Fruit fly (Drosophila melanogaster) whole organism, embryonic: ENCODE measurements around the gene CG34331.

ENCODE experiments used
- Atf-2 ChIP-seq: fragments of 200-800 bp; sonication (Bioruptor generic); optimal IDR thresholded peaks from 2 replicates; lab custom pipeline; 2016; ENCODE audit warnings: missing biosample characterization, missing genetic modification characterization
- BtbVII ChIP-seq: fragments of 200-800 bp; sonication (Bioruptor generic); optimal IDR thresholded peaks from 3 replicates; lab custom pipeline; 2017; ENCODE audit warnings: missing biosample characterization, mild to moderate bottlenecking, missing genetic modification characterization
- CG10565 ChIP-seq: fragments of 200-800 bp; sonication (Bioruptor generic); optimal IDR thresholded peaks from 3 replicates; lab custom pipeline; 2016; ENCODE audit warnings: missing biosample characterization, mild to moderate bottlenecking, missing genetic modification characterization
- CG11456 ChIP-seq: fragments of 200-800 bp; sonication (Bioruptor generic); IDR thresholded peaks from 3 replicates; pipeline ENCODE4 v1.3.6; 2022; ENCODE audit warnings: missing biosample characterization, missing genetic modification characterization
- CG1233 ChIP-seq: fragments of 200-800 bp; sonication (Bioruptor generic); optimal IDR thresholded peaks from 4 replicates; lab custom pipeline; 2018; ENCODE audit warnings: missing biosample characterization, mild to moderate bottlenecking, missing genetic modification characterization
- CG14667 ChIP-seq: fragments of 200-800 bp; sonication (Bioruptor generic); IDR thresholded peaks from 2 replicates; pipeline ENCODE4 v1.3.6; 2022; ENCODE audit warnings: missing biosample characterization, missing genetic modification characterization
- CG15479 ChIP-seq: fragments of 200-800 bp; sonication (Bioruptor generic); optimal IDR thresholded peaks from 3 replicates; lab custom pipeline; 2019; ENCODE audit warnings: missing biosample characterization, mild to moderate bottlenecking, missing genetic modification characterization, moderate library complexity
- CG15696 ChIP-seq: fragments of 200-800 bp; sonication (Bioruptor generic); optimal IDR thresholded peaks from 2 replicates; lab custom pipeline; 2019; ENCODE audit warnings: missing biosample characterization, mild to moderate bottlenecking, missing genetic modification characterization, moderate library complexity
- CG16779 ChIP-seq: fragments of 200-800 bp; sonication (Bioruptor generic); IDR thresholded peaks from 2 replicates; pipeline ENCODE4 v1.3.6; 2022; ENCODE audit warnings: missing biosample characterization, missing genetic modification characterization
- CG17186 ChIP-seq: fragments of 200-800 bp; sonication (Bioruptor generic); optimal IDR thresholded peaks from 3 replicates; lab custom pipeline; 2017; ENCODE audit warnings: missing biosample characterization, missing genetic modification reagents, missing genetic modification characterization
- CG17359 ChIP-seq: fragments of 200-800 bp; sonication (Bioruptor generic); optimal IDR thresholded peaks from 3 replicates; lab custom pipeline; 2018; ENCODE audit warnings: missing biosample characterization, mild to moderate bottlenecking, missing genetic modification characterization, moderate library complexity
- CG18011 ChIP-seq: fragments of 200-800 bp; sonication (Bioruptor generic); optimal IDR thresholded peaks from 2 replicates; lab custom pipeline; 2017; ENCODE audit warnings: missing biosample characterization, missing genetic modification characterization, mild to moderate bottlenecking, moderate library complexity, missing genotype
- CG18476 ChIP-seq: fragments of 200-800 bp; sonication (Bioruptor generic); optimal IDR thresholded peaks from 2 replicates; lab custom pipeline; 2016; ENCODE audit warnings: missing biosample characterization, mild to moderate bottlenecking, missing genetic modification characterization
- CG2889 ChIP-seq: fragments of 200-800 bp; sonication (Bioruptor generic); IDR thresholded peaks from 3 replicates; pipeline ENCODE4 v1.3.6; 2022; ENCODE audit warnings: missing biosample characterization, missing genetic modification characterization
- CG30020 ChIP-seq: fragments of 200-800 bp; optimal IDR thresholded peaks from 2 replicates; lab custom pipeline; 2019; ENCODE audit warnings: missing biosample characterization, mild to moderate bottlenecking, missing genetic modification characterization, moderate library complexity
- CG32767 ChIP-seq: fragments of 200-800 bp; sonication (Bioruptor generic); IDR thresholded peaks from 2 replicates; pipeline ENCODE4 v1.3.6; 2022; ENCODE audit warnings: missing biosample characterization, missing genetic modification characterization
- CG42726 ChIP-seq: fragments of 200-800 bp; sonication (Bioruptor generic); IDR thresholded peaks from 2 replicates; pipeline ENCODE4 v1.3.6; 2022; ENCODE audit warnings: missing biosample characterization, missing genetic modification characterization; ENCODE audit not compliant: partially characterized antibody
- CG7357 ChIP-seq: fragments of 200-800 bp; sonication (Bioruptor generic); IDR thresholded peaks from 3 replicates; pipeline ENCODE4 v1.3.6; 2022; ENCODE audit warnings: missing biosample characterization, missing genetic modification characterization
- CG7556 ChIP-seq: fragments of 200-800 bp; sonication (Bioruptor generic); optimal IDR thresholded peaks from 2 replicates; lab custom pipeline; 2017; ENCODE audit warnings: missing biosample characterization, mild to moderate bottlenecking, missing genetic modification characterization
- CG9437 ChIP-seq: fragments of 200-800 bp; sonication (Bioruptor generic); optimal IDR thresholded peaks from 2 replicates; lab custom pipeline; 2018; ENCODE audit warnings: missing biosample characterization, mild to moderate bottlenecking, missing genetic modification characterization
- CoRest ChIP-seq: fragments of 200-800 bp; sonication (Bioruptor generic); optimal IDR thresholded peaks from 3 replicates; lab custom pipeline; 2018; ENCODE audit warnings: missing biosample characterization, mild to moderate bottlenecking, missing genetic modification characterization, moderate library complexity
- Dad ChIP-seq: fragments of 200-800 bp; sonication (Bioruptor generic); optimal IDR thresholded peaks from 3 replicates; lab custom pipeline; 2016; ENCODE audit warnings: missing biosample characterization, missing genetic modification characterization
- Drgx ChIP-seq: fragments of 200-800 bp; sonication (Bioruptor generic); IDR thresholded peaks from 2 replicates; pipeline ENCODE4 v1.3.6; 2022; ENCODE audit warnings: missing biosample characterization, missing genetic modification characterization
- H2.0 ChIP-seq: fragments of 200-800 bp; sonication (Bioruptor generic); IDR thresholded peaks from 2 replicates; pipeline ENCODE4 v1.3.6; 2022; ENCODE audit warnings: missing biosample characterization, missing genetic modification characterization
- HHEX ChIP-seq: fragments of 200-800 bp; sonication (Bioruptor generic); optimal IDR thresholded peaks from 3 replicates; lab custom pipeline; 2017; ENCODE audit warnings: missing biosample characterization, mild to moderate bottlenecking, missing genetic modification characterization, missing genetic modification reagents
- HLH54F ChIP-seq: fragments of 200-800 bp; sonication (Bioruptor generic); optimal IDR thresholded peaks from 3 replicates; lab custom pipeline; 2016; ENCODE audit warnings: missing biosample characterization, missing genetic modification characterization
- Nf-YB ChIP-seq: fragments of 200-800 bp; sonication (Bioruptor generic); optimal IDR thresholded peaks from 3 replicates; lab custom pipeline; 2019; ENCODE audit warnings: missing biosample characterization, mild to moderate bottlenecking, missing genetic modification characterization, moderate library complexity
- Scr ChIP-seq: fragments of 200-800 bp; sonication (Bioruptor generic); IDR thresholded peaks from 2 replicates; pipeline ENCODE4 v1.3.6; 2022; ENCODE audit warnings: missing biosample characterization, missing genetic modification characterization; ENCODE audit not compliant: partially characterized antibody
- Spps ChIP-seq: fragments of 200-800 bp; sonication (Bioruptor generic); optimal IDR thresholded peaks from 2 replicates; lab custom pipeline; 2018; ENCODE audit warnings: missing biosample characterization, mild to moderate bottlenecking, missing genetic modification characterization
- Vsx1 ChIP-seq: fragments of 200-800 bp; sonication (Bioruptor generic); optimal IDR thresholded peaks from 2 replicates; lab custom pipeline; 2017; ENCODE audit warnings: missing biosample characterization, mild to moderate bottlenecking, missing genetic modification characterization, missing genetic modification reagents
- cato ChIP-seq: fragments of 200-800 bp; sonication (Bioruptor generic); optimal IDR thresholded peaks from 2 replicates; lab custom pipeline; 2016; ENCODE audit warnings: missing biosample characterization, missing genetic modification characterization, borderline replicate concordance
- dpn ChIP-seq, 2 experiments: fragments of 200-800 bp; sonication (Bioruptor generic); optimal IDR thresholded peaks; 3 replicates each; lab custom pipeline; 2016; ENCODE audit warnings: missing biosample characterization in 2 of 2, missing genetic modification characterization in 2 of 2
- fu2 ChIP-seq: fragments of 200-800 bp; sonication (Bioruptor generic); optimal IDR thresholded peaks from 2 replicates; lab custom pipeline; 2016; ENCODE audit warnings: missing biosample characterization, missing genetic modification characterization
- her ChIP-seq: fragments of 200-800 bp; sonication (Bioruptor generic); optimal IDR thresholded peaks from 2 replicates; lab custom pipeline; 2016; ENCODE audit warnings: missing biosample characterization, missing genetic modification characterization
- kay ChIP-seq: fragments of 200-800 bp; sonication (Bioruptor generic); optimal IDR thresholded peaks from 2 replicates; lab custom pipeline; 2016; ENCODE audit warnings: missing biosample characterization, missing genetic modification characterization
- lola ChIP-seq, 3 experiments: fragments of >200 bp in 2 of 3; fragments of 200-800 bp in 1 of 3; sonication (Bioruptor generic) in 1 of 3; optimal IDR thresholded peaks; 2 replicates each; lab custom pipeline; 2017 to 2019; ENCODE audit warnings: missing biosample characterization in 3 of 3, missing genetic modification characterization in 3 of 3, mild to moderate bottlenecking in 1 of 3, moderate library complexity in 1 of 3
- nau ChIP-seq: fragments of 200-800 bp; sonication (Bioruptor generic); optimal IDR thresholded peaks from 3 replicates; lab custom pipeline; 2017; ENCODE audit warnings: missing biosample characterization, mild to moderate bottlenecking, missing genetic modification characterization, missing genetic modification reagents
- nerfin-2 ChIP-seq: fragments of 200-800 bp; sonication (Bioruptor generic); IDR thresholded peaks from 2 replicates; pipeline ENCODE4 v1.3.6; 2022; ENCODE audit warnings: missing biosample characterization, missing genetic modification characterization; ENCODE audit not compliant: partially characterized antibody
- peb ChIP-seq: fragments of 200-800 bp; sonication (Bioruptor generic); IDR thresholded peaks from 2 replicates; pipeline ENCODE4 v1.3.6; 2022; ENCODE audit warnings: missing biosample characterization, missing genetic modification characterization
- phol ChIP-seq: fragments of 200-800 bp; sonication (Bioruptor generic); optimal IDR thresholded peaks from 3 replicates; lab custom pipeline; 2018; ENCODE audit warnings: missing biosample characterization, mild to moderate bottlenecking, missing genetic modification characterization, moderate library complexity
- pita ChIP-seq: fragments of 200-800 bp; sonication (Bioruptor generic); optimal IDR thresholded peaks from 2 replicates; lab custom pipeline; 2017; ENCODE audit warnings: missing biosample characterization, mild to moderate bottlenecking, missing genetic modification characterization
- pros ChIP-seq: fragments of 200-800 bp; sonication (Bioruptor generic); optimal IDR thresholded peaks from 3 replicates; lab custom pipeline; 2019; ENCODE audit warnings: missing biosample characterization, mild to moderate bottlenecking, missing genetic modification characterization, moderate library complexity
- ranshi ChIP-seq: fragments of 200-800 bp; sonication (Bioruptor generic); IDR thresholded peaks from 2 replicates; pipeline ENCODE4 v1.3.6; 2022; ENCODE audit warnings: missing biosample characterization, missing genetic modification characterization
- scrt ChIP-seq: fragments of 200-800 bp; sonication (Bioruptor generic); optimal IDR thresholded peaks from 2 replicates; lab custom pipeline; 2018; ENCODE audit warnings: missing biosample characterization, mild to moderate bottlenecking, missing genetic modification characterization, moderate library complexity
- sim ChIP-seq: fragments of 200-800 bp; sonication (Bioruptor generic); IDR thresholded peaks from 2 replicates; pipeline ENCODE4 v1.3.6; 2022; ENCODE audit warnings: missing biosample characterization, missing genetic modification characterization
- trh ChIP-seq: fragments of 200-800 bp; sonication (Bioruptor generic); optimal IDR thresholded peaks from 2 replicates; lab custom pipeline; 2016; ENCODE audit warnings: missing biosample characterization, missing genetic modification characterization
- vfl ChIP-seq: fragments of 200-800 bp; sonication (Bioruptor generic); optimal IDR thresholded peaks from 2 replicates; lab custom pipeline; 2016; ENCODE audit warnings: missing biosample characterization, missing genetic modification characterization
- vnd ChIP-seq: fragments of 200-800 bp; sonication (Bioruptor generic); IDR thresholded peaks from 3 replicates; pipeline ENCODE4 v1.3.6; 2022; ENCODE audit warnings: missing biosample characterization, missing genetic modification characterization; ENCODE audit not compliant: partially characterized antibody
- yki ChIP-seq: fragments of >200 bp; optimal IDR thresholded peaks from 3 replicates; lab custom pipeline; 2018
- zf30C ChIP-seq: fragments of 200-800 bp; sonication (Bioruptor generic); optimal IDR thresholded peaks from 3 replicates; lab custom pipeline; 2018; ENCODE audit warnings: missing biosample characterization, mild to moderate bottlenecking, missing genetic modification characterization

The CG34331 gene

dm6 chrX:20173464-20173995, 51.3 kb downstream of the CG34331 start, which contains the start of gene AnxB10 (continued):
- TF ChIP-seq BtbVII (GFP tag; lab: Kevin White, UChicago) = peak; percentile 46
- TF ChIP-seq phol (tag; lab: Kevin White, UChicago) = peak; percentile 75
- TF ChIP-seq her = no peak
- TF ChIP-seq CG17186 (GFP tag; lab: Kevin White, UChicago) = no peak
- TF ChIP-seq scrt (GFP tag; lab: Kevin White, UChicago) = peak; percentile 41
- TF ChIP-seq trh = no peak
- TF ChIP-seq ranshi (GFP tag; lab: Robert Waterston, UW) = peak; percentile 34; the same call in 1 of the 2 replicates
- TF ChIP-seq Atf-2 = peak; percentile 5
- peak; percentile 57 for TF ChIP-seq CG17359 (tag; lab: Kevin White, UChicago)
- TF ChIP-seq Dad = peak; percentile 12
- TF ChIP-seq sim (GFP tag; lab: Robert Waterston, UW) = no peak; the same call in 1 of the 2 replicates
- peak; percentile 61 for TF ChIP-seq CoRest (tag; lab: Kevin White, UChicago)
- no peak for TF ChIP-seq Scr (GFP tag; lab: Robert Waterston, UW)
- 0 out of 2 replicates have a peak, but pooled peaks have one; percentile 17 for TF ChIP-seq CG14667 (GFP tag; lab: Robert Waterston, UW)
- TF ChIP-seq vnd (GFP tag; lab: Robert Waterston, UW) = no peak
- TF ChIP-seq CG18011 = no peak
- no peak for TF ChIP-seq zf30C (GFP tag; lab: Kevin White, UChicago)
- no peak for TF ChIP-seq nau (GFP tag; lab: Kevin White, UChicago)
- peak; percentile 16 for TF ChIP-seq cato (GFP tag; lab: Kevin White, UChicago)
- no peak for TF ChIP-seq nerfin-2
- TF ChIP-seq kay = no peak
- TF ChIP-seq Spps = no peak
- no peak for TF ChIP-seq CG11456
- no peak for TF ChIP-seq CG2889 (GFP tag; lab: Robert Waterston, UW)
- TF ChIP-seq vfl (GFP tag; lab: Kevin White, UChicago) = no peak
- no peak for TF ChIP-seq CG30020 (tag; lab: Kevin White, UChicago)
- peak; percentile 68 for TF ChIP-seq HHEX (GFP tag; lab: Kevin White, UChicago)
- TF ChIP-seq Nf-YB (GFP tag; lab: Kevin White, UChicago) = peak; percentile 11
- 0 out of 2 replicates have a peak, but pooled peaks have one; percentile 18 for TF ChIP-seq CG32767
- no peak for TF ChIP-seq pita (GFP tag; lab: Kevin White, UChicago)
- TF ChIP-seq yki (lab: Kevin White, UChicago) = no peak
- no peak for TF ChIP-seq CG15479 (GFP tag; lab: Kevin White, UChicago)
- TF ChIP-seq H2.0 (GFP tag; lab: Robert Waterston, UW) = no peak
- TF ChIP-seq CG16779 (GFP tag; lab: Robert Waterston, UW) = no peak
- peak; percentile 58 for TF ChIP-seq CG7556 (GFP tag; lab: Kevin White, UChicago)
- peak; percentile 93 for TF ChIP-seq Drgx (GFP tag; lab: Robert Waterston, UW)
- TF ChIP-seq CG1233 (GFP tag; lab: Kevin White, UChicago) = peak; percentile 57
- TF ChIP-seq fu2 (GFP tag; lab: Kevin White, UChicago) = no peak
- no peak for TF ChIP-seq pros (GFP tag; lab: Kevin White, UChicago)
- no peak for TF ChIP-seq CG15696 (tag; lab: Kevin White, UChicago)
- peak; percentile 52 for TF ChIP-seq CG18476 (GFP tag; lab: Kevin White, UChicago)
- TF ChIP-seq dpn (GFP tag; optimal IDR thresholded peaks at IDR 0.05; lab: Kevin White, UChicago) = peak; percentile 40 to 44
- peak in 1 of 3 experiments; percentile 30 for TF ChIP-seq lola (GFP tag; optimal IDR thresholded peaks at IDR 0.05; lab: Kevin White, UChicago)
- peak; percentile 49 for TF ChIP-seq CG9437 (GFP tag; lab: Kevin White, UChicago)
- TF ChIP-seq Vsx1 (GFP tag; lab: Kevin White, UChicago) = no peak
- TF ChIP-seq peb = no peak
- peak; percentile 36 for TF ChIP-seq HLH54F (GFP tag; lab: Kevin White, UChicago)
- no peak for TF ChIP-seq CG10565 (GFP tag; lab: Kevin White, UChicago)
- no peak for TF ChIP-seq CG42726
- peak; percentile 68; the same call in 2 of the 3 replicates for TF ChIP-seq CG7357 (GFP tag; lab: Robert Waterston, UW)
